Worm (Caenorhabditis elegans) whole organism, mixed stage, embryonic: ENCODE data around the gene gcy-3.

Experiments
- M03D4.4 ChIP-seq: sonication (generic microtip); optimal IDR thresholded peaks from 2 replicates; lab custom pipeline; 2017; ENCODE audit warnings: mild to moderate bottlenecking, missing genetic modification characterization, missing compliant biosample characterization
- ceh-39 ChIP-seq: fragments of 150-350 bp; optimal IDR thresholded peaks from 2 replicates; lab custom pipeline; 2014; ENCODE audit warnings: missing biosample characterization, missing genetic modification characterization
- ceh-43 ChIP-seq: fragments of 200-800 bp; sonication (Bioruptor generic); optimal IDR thresholded peaks from 2 replicates; lab custom pipeline; 2018; ENCODE audit warnings: mild to moderate bottlenecking, missing genetic modification characterization, moderate library complexity, missing compliant biosample characterization
- ceh-83 ChIP-seq: fragments of 200-800 bp; sonication (Bioruptor generic); optimal IDR thresholded peaks from 2 replicates; lab custom pipeline; 2018; ENCODE audit warnings: mild to moderate bottlenecking, missing genetic modification characterization, missing compliant biosample characterization
- ces-1 ChIP-seq: fragments of 150-350 bp; optimal IDR thresholded peaks from 2 replicates; lab custom pipeline; 2014; ENCODE audit warnings: missing biosample characterization, missing genetic modification reagents, missing genetic modification characterization
- cnd-1 ChIP-seq: fragments of 200-800 bp; sonication (Bioruptor generic); optimal IDR thresholded peaks from 2 replicates; lab custom pipeline; 2018; ENCODE audit warnings: mild to moderate bottlenecking, missing genetic modification characterization, missing compliant biosample characterization
- drap-1 ChIP-seq: fragments of 200-800 bp; sonication (Bioruptor generic); optimal IDR thresholded peaks from 3 replicates; lab custom pipeline; 2018; ENCODE audit warnings: mild to moderate bottlenecking, missing genetic modification characterization, missing compliant biosample characterization
- elt-1 ChIP-seq: sonication (generic microtip); optimal IDR thresholded peaks from 2 replicates; lab custom pipeline; 2017; ENCODE audit warnings: missing genetic modification characterization, mild to moderate bottlenecking, missing compliant biosample characterization, antibody characterized with exemption, moderate library complexity, borderline replicate concordance; ENCODE audit not compliant: insufficient read depth
- elt-3 ChIP-seq: fragments of 150-350 bp; optimal IDR thresholded peaks from 2 replicates; lab custom pipeline; 2014; ENCODE audit warnings: missing biosample characterization, missing genetic modification characterization
- flh-1 ChIP-seq: fragments of 200-800 bp; sonication (Bioruptor generic); optimal IDR thresholded peaks from 2 replicates; lab custom pipeline; 2018; ENCODE audit warnings: mild to moderate bottlenecking, missing genetic modification characterization, moderate library complexity, missing compliant biosample characterization
- ham-2 ChIP-seq: fragments of 200-800 bp; sonication (Bioruptor generic); optimal IDR thresholded peaks from 2 replicates; lab custom pipeline; 2018; ENCODE audit warnings: mild to moderate bottlenecking, missing genetic modification characterization, missing compliant biosample characterization
- hlh-1 ChIP-seq: fragments of 150-350 bp; optimal IDR thresholded peaks from 2 replicates; lab custom pipeline; 2014; ENCODE audit warnings: missing biosample characterization, missing genetic modification reagents, missing genetic modification characterization
- lin-13 ChIP-seq: fragments of 150-350 bp; optimal IDR thresholded peaks from 2 replicates; lab custom pipeline; 2014; ENCODE audit warnings: missing biosample characterization, missing genetic modification characterization
- lin-32 ChIP-seq: fragments of 200-800 bp; sonication (Bioruptor generic); optimal IDR thresholded peaks from 2 replicates; lab custom pipeline; 2018; ENCODE audit warnings: mild to moderate bottlenecking, missing genetic modification characterization, missing compliant biosample characterization
- mep-1 ChIP-seq: fragments of 150-350 bp; optimal IDR thresholded peaks from 2 replicates; lab custom pipeline; 2017; ENCODE audit warnings: missing biosample characterization, missing genetic modification reagents, missing genetic modification characterization, inconsistent platforms
- mls-2 ChIP-seq: sonication (generic microtip); optimal IDR thresholded peaks from 2 replicates; lab custom pipeline; 2016; ENCODE audit warnings: mild to moderate bottlenecking, missing genetic modification characterization, moderate library complexity, missing compliant biosample characterization
- nhr-2 ChIP-seq: fragments of 150-350 bp; optimal IDR thresholded peaks from 2 replicates; lab custom pipeline; 2014; ENCODE audit warnings: missing biosample characterization, missing genetic modification characterization
- nhr-237 ChIP-seq: fragments of 150-350 bp; optimal IDR thresholded peaks from 2 replicates; lab custom pipeline; 2014; ENCODE audit warnings: missing biosample characterization, missing genetic modification characterization
- nhr-28 ChIP-seq: fragments of 150-350 bp; optimal IDR thresholded peaks from 2 replicates; lab custom pipeline; 2014; ENCODE audit warnings: missing biosample characterization, missing genetic modification characterization
- nhr-76 ChIP-seq: sonication (generic microtip); optimal IDR thresholded peaks from 2 replicates; lab custom pipeline; 2017; ENCODE audit warnings: missing biosample characterization, missing genetic modification characterization
- pha-4 ChIP-seq: fragments of 150-350 bp; optimal IDR thresholded peaks from 2 replicates; lab custom pipeline; 2018; ENCODE audit warnings: missing biosample characterization, missing genetic modification reagents, missing genetic modification characterization
- sptf-1 ChIP-seq: sonication (generic microtip); optimal IDR thresholded peaks from 2 replicates; lab custom pipeline; 2017; ENCODE audit warnings: mild to moderate bottlenecking, missing genetic modification characterization, moderate library complexity, missing compliant biosample characterization
- unc-39 ChIP-seq: fragments of 150-350 bp; optimal IDR thresholded peaks from 2 replicates; lab custom pipeline; 2014; ENCODE audit warnings: missing biosample characterization, missing genetic modification characterization
- unc-62 ChIP-seq: fragments of 150-350 bp; optimal IDR thresholded peaks from 2 replicates; lab custom pipeline; 2014; ENCODE audit warnings: missing biosample characterization, missing genetic modification reagents, missing genetic modification characterization
- zip-8 ChIP-seq: fragments of 150-350 bp; optimal IDR thresholded peaks from 2 replicates; lab custom pipeline; 2014; ENCODE audit warnings: missing biosample characterization, missing genetic modification characterization
- ztf-11 ChIP-seq: fragments of 150-350 bp; optimal IDR thresholded peaks from 2 replicates; lab custom pipeline; 2014; ENCODE audit warnings: missing biosample characterization, missing genetic modification characterization

gcy-3 gene

ce11 chrII:9483342-9483741, 23.7 kb downstream of the gcy-3 start:
- TF ChIP-seq pha-4, result no peak
- no peak for TF ChIP-seq ceh-39 (tag; lab: Kevin White, UChicago)

- TF ChIP-seq nhr-237 (no peak), cnd-1 (tag; lab: Kevin White, UChicago) (no peak), ceh-83 (no peak), mls-2 (no peak), zip-8 (tag; lab: Kevin White, UChicago) (no peak), flh-1 (GFP tag; lab: Kevin White, UChicago) (no peak), ceh-43 (no peak), elt-3 (tag; lab: Kevin White, UChicago) (no peak), pha-4 (no peak), ztf-11 (tag; lab: Kevin White, UChicago) (no peak), nhr-28 (no peak)
Observed at ce11 chrII:9482529-9482928, 24.6 kb downstream of the gcy-3 start.

ce11 chrII:9481427-9481826, 25.7 kb downstream of the gcy-3 start:
- TF ChIP-seq unc-39 (tag; lab: Kevin White, UChicago) (no peak), ham-2 (GFP tag; lab: Kevin White, UChicago) (no peak), lin-32 (no peak), M03D4.4 (tag; lab: Kevin White, UChicago) (no peak), unc-62 (GFP tag; lab: Kevin White, UChicago) (no peak), nhr-2 (tag; lab: Kevin White, UChicago) (no peak), hlh-1 (tag; lab: Kevin White, UChicago) (no peak), nhr-76 (tag; lab: Kevin White, UChicago) (no peak)

- TF ChIP-seq ceh-39 (tag; lab: Kevin White, UChicago), result no peak
- no peak for TF ChIP-seq mep-1 (tag; lab: Kevin White, UChicago)
- TF ChIP-seq nhr-2 (tag; lab: Kevin White, UChicago), result no peak
- TF ChIP-seq lin-13 (tag; lab: Kevin White, UChicago), result no peak
- no peak for TF ChIP-seq drap-1 (GFP tag; lab: Kevin White, UChicago)
- TF ChIP-seq sptf-1, result no peak
Observed at ce11 chrII:9480006-9480405, 27.1 kb downstream of the gcy-3 start, which contains the start of gene T19H5.7. Gene T19H5.7 (minus strand): TSS chrII:9480106.

ce11 chrII:9477567-9477966, 29.5 kb downstream of the gcy-3 start, which contains the start of gene chil-27:
Gene chil-27 (plus strand): TSS chrII:9477867.
- TF ChIP-seq ceh-83, result no peak
- no peak for TF ChIP-seq ces-1 (GFP tag; lab: Kevin White, UChicago)

ce11 chrII:9474367-9475105, 32.5 kb downstream of the gcy-3 start, which contains the start of the genes chil-25 and chil-26:
Gene chil-25 (minus strand): TSS chrII:9474467.
Gene chil-26 (plus strand): TSS chrII:9475055.
- TF ChIP-seq nhr-2 (tag; lab: Kevin White, UChicago), result no peak
- no peak for TF ChIP-seq elt-1 (tag; lab: Kevin White, UChicago)
- TF ChIP-seq drap-1 (GFP tag; lab: Kevin White, UChicago), result no peak
- no peak for TF ChIP-seq nhr-28
- no peak for TF ChIP-seq ztf-11 (tag; lab: Kevin White, UChicago)
- no peak for TF ChIP-seq zip-8 (tag; lab: Kevin White, UChicago)

ce11 chrII:9470027-9470426, 37.1 kb downstream of the gcy-3 start, which contains the start of gene T19H5.6:
Gene T19H5.6 (minus strand): TSS chrII:9470221.
- TF ChIP-seq flh-1 (GFP tag; lab: Kevin White, UChicago), result no peak
- no peak for TF ChIP-seq mep-1 (tag; lab: Kevin White, UChicago)
- no peak for TF ChIP-seq elt-3 (tag; lab: Kevin White, UChicago)
- TF ChIP-seq ces-1 (GFP tag; lab: Kevin White, UChicago), result no peak
- TF ChIP-seq pha-4, result no peak
- TF ChIP-seq nhr-2 (tag; lab: Kevin White, UChicago), result no peak
- TF ChIP-seq, all 35 proteins: peak for 0
